Fruit fly (Drosophila melanogaster) whole organism: ENCODE data around the gene Dus3.

Experiments used
- CG8478 ChIP-seq: fragments of >200 bp; optimal IDR thresholded peaks from 2 replicates; lab custom pipeline; 2018; ENCODE audit warnings: inconsistent platforms
- Dll ChIP-seq: fragments of >200 bp; optimal IDR thresholded peaks from 2 replicates; lab custom pipeline; 2017
- EcR ChIP-seq, 2 experiments: fragments of >200 bp; optimal IDR thresholded peaks; 2 replicates each; lab custom pipeline; 2017; ENCODE audit warnings: missing biosample characterization in 2 of 2, missing genetic modification characterization in 2 of 2, missing genetic modification reagents in 2 of 2
- pan ChIP-seq: fragments of >200 bp; optimal IDR thresholded peaks from 2 replicates; lab custom pipeline; 2017
- psq ChIP-seq: fragments of >200 bp; optimal IDR thresholded peaks from 2 replicates; lab custom pipeline; 2017
- usp ChIP-seq: fragments of >200 bp; optimal IDR thresholded peaks from 2 replicates; lab custom pipeline; 2017; ENCODE audit warnings: missing biosample characterization, missing genetic modification characterization, mixed read lengths

Gene Dus3

DNA sequence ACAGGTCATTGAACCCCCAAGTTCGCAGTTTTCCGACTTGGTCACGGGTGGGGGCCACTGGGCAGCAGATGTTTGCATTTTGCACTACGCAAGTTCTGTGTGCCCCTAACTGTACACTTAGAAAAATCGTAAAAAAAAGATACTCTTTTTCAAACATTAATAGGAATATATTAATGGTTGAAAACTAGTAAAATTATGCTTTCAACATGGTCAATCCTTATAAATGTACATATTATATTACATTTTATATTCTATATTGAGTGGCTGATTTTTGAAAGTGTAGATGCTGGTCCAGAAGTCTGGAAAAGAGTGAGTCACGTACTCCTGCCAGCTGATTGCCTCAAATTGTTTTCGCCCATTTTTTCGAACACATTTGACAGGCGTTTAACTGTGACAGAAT, 42.0 kb downstream of the Dus3 start:
- TF ChIP-seq CG8478 (no peak), usp (no peak), psq (lab: Kevin White, UChicago) (no peak), pan (no peak), EcR (GFP tag; optimal IDR thresholded peaks at IDR 0.05; lab: Kevin White, UChicago) (no peak), Dll (lab: Kevin White, UChicago) (no peak)

DNA sequence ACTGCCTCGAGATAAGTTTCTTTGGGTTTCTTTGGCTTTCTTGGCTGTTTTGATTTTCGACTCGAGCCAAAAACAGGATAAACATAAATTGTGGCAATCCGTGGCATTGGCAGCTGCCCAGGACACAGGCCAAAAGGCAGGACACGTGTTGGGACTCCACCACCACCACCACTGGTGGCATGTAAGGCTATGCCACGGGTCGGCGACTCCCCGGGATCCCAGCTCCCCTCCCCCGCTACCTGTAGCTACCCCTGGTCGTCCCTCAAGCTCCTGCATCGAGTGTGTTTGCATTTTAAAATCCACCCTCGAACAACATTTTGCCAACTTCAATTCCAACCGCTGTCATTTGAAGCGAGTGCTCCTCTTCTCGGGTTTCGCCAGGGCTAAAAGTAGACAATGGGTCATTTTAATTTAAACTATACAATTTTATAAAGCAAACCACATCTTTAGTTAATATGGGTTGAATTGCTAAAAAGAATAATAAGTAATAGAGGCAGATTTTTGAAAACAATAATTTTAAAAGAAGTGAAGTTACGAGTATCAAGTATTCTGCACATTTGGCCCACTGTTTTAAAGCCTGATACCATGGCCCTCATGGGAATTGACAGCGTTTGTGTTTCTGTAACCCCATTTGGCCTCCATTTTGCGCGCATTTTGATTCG, 43.4 kb downstream of the Dus3 start:
- TF ChIP-seq CG8478 = no peak

DNA sequence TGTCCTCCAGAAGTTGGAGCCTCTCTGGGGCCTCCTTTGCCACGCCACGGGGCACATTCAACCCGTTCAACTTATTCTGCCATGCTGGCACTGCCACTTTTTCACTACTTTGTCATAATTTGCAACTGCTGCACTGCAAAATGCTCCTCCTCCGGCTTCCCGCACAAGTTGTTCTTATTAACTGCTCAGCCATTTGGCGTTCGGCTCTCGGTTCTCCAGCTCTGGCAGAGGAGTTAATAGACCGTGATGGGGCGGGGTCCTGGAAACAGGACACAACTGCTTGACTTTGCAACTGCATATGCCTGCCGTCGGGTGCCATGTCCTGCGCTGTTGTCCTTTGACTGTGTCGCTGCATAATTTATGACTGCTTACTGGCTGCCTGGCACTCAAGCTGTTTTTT, 46.3 kb downstream of the Dus3 start:
- TF ChIP-seq CG8478 (no peak), pan (no peak), usp (no peak), Dll (lab: Kevin White, UChicago) (no peak), EcR (GFP tag; optimal IDR thresholded peaks at IDR 0.05; lab: Kevin White, UChicago) (no peak), psq (lab: Kevin White, UChicago) (no peak)

DNA sequence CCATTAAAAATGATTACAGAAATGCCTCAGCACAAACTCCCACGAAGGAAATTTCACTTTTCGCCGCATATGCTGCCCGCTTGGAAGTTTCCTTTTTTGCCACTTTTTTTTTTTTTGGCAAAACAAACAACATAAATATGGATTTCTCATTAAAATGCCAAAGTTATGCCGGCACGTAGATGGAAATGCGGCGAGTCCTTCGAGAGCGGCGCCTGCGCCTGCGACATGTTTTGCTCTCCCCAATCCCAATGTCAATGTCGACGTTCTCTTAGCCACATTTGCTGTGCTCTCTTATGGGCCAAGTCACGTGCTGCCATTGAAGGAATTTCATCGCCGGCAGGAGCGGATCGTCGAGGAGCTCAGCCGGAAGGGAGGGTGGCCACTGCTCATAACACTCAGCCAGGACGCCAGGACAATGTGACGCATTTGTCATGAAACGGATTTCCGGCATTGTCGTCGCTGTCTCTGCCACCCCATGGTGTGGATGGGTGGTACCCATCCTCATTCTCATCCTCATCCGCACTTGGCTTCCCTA, 50.9 kb downstream of the Dus3 start:
- no peak for TF ChIP-seq EcR (GFP tag; optimal IDR thresholded peaks at IDR 0.05; lab: Kevin White, UChicago)
- no peak for TF ChIP-seq psq (lab: Kevin White, UChicago)
- TF ChIP-seq usp = no peak
- no peak for TF ChIP-seq Dll (lab: Kevin White, UChicago)
- no peak for TF ChIP-seq pan
- no peak for TF ChIP-seq CG8478
